Fruit fly (Drosophila melanogaster): ENCODE results near the gene Ge-1.

The Ge-1 gene

DNA sequence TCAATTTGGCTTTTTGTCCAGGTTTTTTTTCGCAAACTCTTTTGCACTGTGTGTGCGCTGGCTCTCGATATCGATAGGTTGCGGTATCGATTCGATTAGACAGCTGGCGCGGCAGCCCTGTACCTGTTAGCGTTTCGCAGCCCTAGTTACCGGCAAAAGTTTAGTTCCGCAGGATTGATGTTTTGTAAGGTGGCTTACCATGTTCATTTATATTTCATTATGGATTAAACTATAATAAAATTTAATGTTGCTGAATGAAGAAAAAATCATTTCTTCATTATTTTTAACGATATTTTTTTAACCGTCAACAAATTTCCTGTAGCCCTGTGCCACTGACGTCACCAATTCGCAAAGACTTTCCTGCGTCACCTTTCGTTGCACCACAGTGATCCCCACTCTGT is 5.9 kb upstream of the Ge-1 start, which contains the start of gene Reps (continued):
- TF ChIP-seq CG11762 (GFP tag; optimal IDR thresholded peaks at IDR 0.05; ENCODE audit: insufficient read depth) = peak; percentile 98
- TF ChIP-seq CG10669 (GFP tag; optimal IDR thresholded peaks at IDR 0.05) = peak; percentile 98
- peak; percentile 95 for TF ChIP-seq CG6276 (GFP tag; optimal IDR thresholded peaks at IDR 0.05)
- peak; percentile 96 to 97 for TF ChIP-seq ss (GFP tag; optimal IDR thresholded peaks at IDR 0.05)
- peak; percentile 98 for TF ChIP-seq CG11902 (GFP tag; optimal IDR thresholded peaks at IDR 0.05)
- TF ChIP-seq CG32006 (GFP tag; optimal IDR thresholded peaks at IDR 0.05) = peak; percentile 97
- peak; percentile 95 for TF ChIP-seq dac (GFP tag; optimal IDR thresholded peaks at IDR 0.05)
- peak; percentile 96 for TF ChIP-seq CG8119 (GFP tag; IDR thresholded peaks at IDR 0.05)
- peak; percentile 95 for TF ChIP-seq CG7368 (GFP tag; optimal IDR thresholded peaks at IDR 0.05)
- peak; percentile 90 for TF ChIP-seq Blimp-1 (GFP tag; optimal IDR thresholded peaks at IDR 0.05)
- peak; percentile 83 for TF ChIP-seq fd85E (GFP tag; optimal IDR thresholded peaks at IDR 0.05)

DNA sequence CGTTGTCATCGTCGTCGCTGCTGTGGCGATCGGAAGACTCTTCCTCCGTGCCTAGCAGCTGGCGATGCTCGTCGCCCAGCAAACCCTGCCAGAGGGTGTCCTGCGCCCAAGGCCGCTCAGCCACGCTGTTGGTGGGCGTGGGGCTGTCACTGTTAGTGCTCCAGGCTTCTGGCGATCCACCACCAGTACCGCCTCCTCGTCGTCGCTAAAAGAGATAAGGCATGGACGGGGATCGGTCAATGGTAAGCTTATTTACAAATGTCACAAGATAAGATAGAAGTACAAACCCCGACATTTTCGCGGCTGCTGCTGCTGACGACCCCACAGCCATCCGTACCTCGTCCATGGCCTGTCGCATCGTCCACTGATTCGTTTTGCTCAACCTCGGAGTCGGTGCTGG is 4.6 kb upstream of the Ge-1 start:
- TF ChIP-seq svp (GFP tag) (peak; percentile 94), CG9139 (GFP tag; optimal IDR thresholded peaks at IDR 0.05) (no peak)

DNA sequence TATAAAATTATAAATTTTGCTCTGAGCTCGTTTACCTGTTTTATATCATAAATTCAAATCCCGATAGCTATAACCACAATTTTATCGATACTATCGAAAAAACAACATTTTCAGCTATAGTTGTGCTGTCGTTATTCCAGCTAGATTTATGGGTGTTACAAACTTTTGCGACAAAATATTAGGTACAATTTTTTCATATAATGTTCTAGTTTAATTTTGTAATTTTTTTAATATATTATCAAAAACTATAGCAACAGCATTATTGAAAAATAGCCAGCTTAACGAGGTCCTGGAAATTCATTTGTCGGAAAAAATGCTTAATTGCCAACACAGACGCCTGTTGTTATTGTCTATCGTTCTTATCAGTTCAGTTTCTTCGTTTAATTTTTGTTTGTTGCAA is 9.6 kb downstream of the Ge-1 start, which contains the start of gene Wdr59:
Wdr59 (plus strand) TSS at position 334 of the 400 bp plus-strand sequence.
- TF ChIP-seq esn (GFP tag; optimal IDR thresholded peaks at IDR 0.05) (peak; percentile 62), svp (GFP tag) (no peak), CG3032 (tag; optimal IDR thresholded peaks at IDR 0.05) (peak; percentile 45), CG34406 (GFP tag; optimal IDR thresholded peaks at IDR 0.05) (no peak), acj6 (GFP tag; optimal IDR thresholded peaks at IDR 0.05) (no peak), Sox15 (GFP tag; optimal IDR thresholded peaks at IDR 0.05) (peak; percentile 8), Gug (GFP tag; IDR thresholded peaks at IDR 0.05) (no peak), eg (GFP tag; IDR thresholded peaks at IDR 0.05) (no peak), fd85E (GFP tag; optimal IDR thresholded peaks at IDR 0.05) (no peak), CG6792 (GFP tag; optimal IDR thresholded peaks at IDR 0.05) (no peak), vri (GFP tag; optimal IDR thresholded peaks at IDR 0.05) (no peak), CG16779 (tag; optimal IDR thresholded peaks at IDR 0.05) (no peak), CG8319 (GFP tag; optimal IDR thresholded peaks at IDR 0.05) (no peak), lz (GFP tag; optimal IDR thresholded peaks at IDR 0.05) (peak; percentile 37), Sox102F (GFP tag; optimal IDR thresholded peaks at IDR 0.05) (no peak), dsx (GFP tag; optimal IDR thresholded peaks at IDR 0.05; ENCODE audit: poor library complexity, severe bottlenecking) (no peak), CG32006 (GFP tag; optimal IDR thresholded peaks at IDR 0.05) (no peak), pdm3 (GFP tag; optimal IDR thresholded peaks at IDR 0.05) (no peak), cyc (GFP tag; optimal IDR thresholded peaks at IDR 0.05) (no peak), ss (GFP tag; optimal IDR thresholded peaks at IDR 0.05) (no peak)

DNA sequence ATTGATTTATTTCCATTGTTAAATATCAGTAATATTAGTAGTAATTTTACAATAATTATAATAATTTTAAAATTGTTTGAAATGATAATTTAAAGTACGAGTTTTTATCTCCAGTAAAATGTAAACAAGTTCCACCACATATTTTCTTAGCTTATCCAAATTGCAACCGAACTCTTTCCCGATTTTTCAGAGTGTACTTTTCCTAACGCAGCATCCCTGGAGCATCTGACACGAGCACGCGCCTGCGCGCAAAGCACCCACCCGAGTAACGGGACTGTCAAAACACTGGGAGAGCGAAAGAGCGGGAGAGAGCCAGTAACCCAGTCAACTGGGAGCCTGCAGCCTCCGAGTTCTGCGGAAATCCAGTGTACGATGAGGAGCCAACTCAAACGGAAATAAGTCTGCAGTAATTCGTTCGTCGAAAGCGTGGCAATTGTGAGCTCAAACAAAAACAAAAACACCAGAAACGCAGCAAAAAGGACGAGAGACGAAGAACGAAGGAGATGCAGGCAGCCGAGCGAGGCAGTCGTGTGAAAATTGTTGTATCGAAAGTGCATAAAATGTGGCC is 14.2 kb downstream of the Ge-1 start, which contains the start of gene CG16854:
CG16854 (plus strand) TSS at position 365 of the 568 bp plus-strand sequence.
- TF ChIP-seq CG6163 (GFP tag; IDR thresholded peaks at IDR 0.05) (no peak), CG15336 (GFP tag; IDR thresholded peaks at IDR 0.05) (no peak), lz (GFP tag; optimal IDR thresholded peaks at IDR 0.05) (no peak), Hr4 (GFP tag; optimal IDR thresholded peaks at IDR 0.05) (no peak), Lpt (GFP tag; optimal IDR thresholded peaks at IDR 0.05) (no peak), Gug (GFP tag; IDR thresholded peaks at IDR 0.05) (no peak), Sox102F (GFP tag; optimal IDR thresholded peaks at IDR 0.05) (no peak), CG3032 (tag; optimal IDR thresholded peaks at IDR 0.05) (no peak), Smox (GFP tag; optimal IDR thresholded peaks at IDR 0.05) (no peak), vri (GFP tag; optimal IDR thresholded peaks at IDR 0.05) (no peak), Hr38 (GFP tag; optimal IDR thresholded peaks at IDR 0.05) (no peak), CG9139 (GFP tag; optimal IDR thresholded peaks at IDR 0.05) (no peak)

All from whole organism, prepupa.